Fruit fly (Drosophila melanogaster) whole organism, prepupa: Measurements from ENCODE around the gene yl.
A peak's percentile ranks its signal among the peaks of the same experiment; 100 is the strongest.

Experiments
- Blimp-1 ChIP-seq: fragments of 200-800 bp; sonication (Bioruptor generic); optimal IDR thresholded peaks from 3 replicates; lab custom pipeline; 2017; ENCODE audit warnings: missing biosample characterization, missing genetic modification characterization, mild to moderate bottlenecking, moderate library complexity, missing genetic modification reagents
- CG10631 ChIP-seq: fragments of 200-800 bp; sonication (Bioruptor generic); optimal IDR thresholded peaks from 2 replicates; lab custom pipeline; 2016; ENCODE audit warnings: missing biosample characterization, missing genetic modification characterization
- CG11762 ChIP-seq: fragments of 200-800 bp; sonication (Bioruptor generic); optimal IDR thresholded peaks from 3 replicates; lab custom pipeline; 2016; ENCODE audit warnings: missing biosample characterization, missing genetic modification characterization; ENCODE audit not compliant: insufficient read depth
- CG15336 ChIP-seq: fragments of 200-800 bp; sonication (Bioruptor generic); IDR thresholded peaks from 2 replicates; pipeline ENCODE4 v1.3.6; 2022; ENCODE audit warnings: missing biosample characterization, missing genetic modification characterization
- CG1621 ChIP-seq: fragments of 200-800 bp; sonication (Bioruptor generic); optimal IDR thresholded peaks from 3 replicates; lab custom pipeline; 2018; ENCODE audit warnings: missing biosample characterization, mild to moderate bottlenecking, missing genetic modification characterization
- CG16779 ChIP-seq: fragments of 200-800 bp; sonication (Bioruptor generic); optimal IDR thresholded peaks from 3 replicates; lab custom pipeline; 2017; ENCODE audit warnings: missing biosample characterization, mild to moderate bottlenecking, missing genetic modification characterization
- CG3032 ChIP-seq: fragments of 200-800 bp; optimal IDR thresholded peaks from 2 replicates; lab custom pipeline; 2019; ENCODE audit warnings: missing biosample characterization, mild to moderate bottlenecking, missing genetic modification characterization, moderate library complexity
- CG31627 ChIP-seq: fragments of 200-800 bp; sonication (Bioruptor generic); optimal IDR thresholded peaks from 3 replicates; lab custom pipeline; 2016; ENCODE audit warnings: missing biosample characterization, missing genetic modification characterization
- CG32006 ChIP-seq: fragments of 200-800 bp; sonication (Bioruptor generic); optimal IDR thresholded peaks from 3 replicates; lab custom pipeline; 2017; ENCODE audit warnings: missing biosample characterization, mild to moderate bottlenecking, missing genetic modification characterization
- CG34406 ChIP-seq: fragments of 200-800 bp; sonication (Bioruptor generic); optimal IDR thresholded peaks from 3 replicates; lab custom pipeline; 2016; ENCODE audit warnings: missing biosample characterization, missing genetic modification characterization
- CG3919 ChIP-seq: fragments of 200-800 bp; sonication (Bioruptor generic); optimal IDR thresholded peaks from 3 replicates; lab custom pipeline; 2016; ENCODE audit warnings: missing biosample characterization, missing genetic modification characterization
- CG4318 ChIP-seq: fragments of 200-800 bp; sonication (Bioruptor generic); optimal IDR thresholded peaks from 3 replicates; lab custom pipeline; 2017; ENCODE audit warnings: missing biosample characterization, mild to moderate bottlenecking, missing genetic modification characterization
- CG6163 ChIP-seq: fragments of 200-800 bp; sonication (Bioruptor generic); IDR thresholded peaks from 3 replicates; pipeline ENCODE4 v1.3.6; 2022; ENCODE audit warnings: missing biosample characterization, missing genetic modification characterization
- CG6276 ChIP-seq: fragments of 200-800 bp; sonication (Bioruptor generic); optimal IDR thresholded peaks from 2 replicates; lab custom pipeline; 2017; ENCODE audit warnings: missing biosample characterization, mild to moderate bottlenecking, missing genetic modification characterization
- CG6792 ChIP-seq: fragments of 200-800 bp; sonication (Bioruptor generic); optimal IDR thresholded peaks from 3 replicates; lab custom pipeline; 2016; ENCODE audit warnings: missing biosample characterization, missing genetic modification characterization
- CG6808 ChIP-seq: fragments of 200-800 bp; sonication (Bioruptor generic); optimal IDR thresholded peaks from 3 replicates; lab custom pipeline; 2017; ENCODE audit warnings: missing biosample characterization, missing genetic modification characterization, mild to moderate bottlenecking, moderate library complexity, missing genetic modification reagents
- CG6854 ChIP-seq: fragments of 200-800 bp; sonication (Bioruptor generic); optimal IDR thresholded peaks from 2 replicates; lab custom pipeline; 2017; ENCODE audit warnings: missing biosample characterization, mild to moderate bottlenecking, missing genetic modification characterization
- CG7368 ChIP-seq: fragments of 200-800 bp; sonication (Bioruptor generic); optimal IDR thresholded peaks from 3 replicates; lab custom pipeline; 2016; ENCODE audit warnings: missing biosample characterization, missing genetic modification characterization
- CG8119 ChIP-seq: fragments of 200-800 bp; sonication (Bioruptor generic); IDR thresholded peaks from 3 replicates; pipeline ENCODE4 v1.3.6; 2022; ENCODE audit warnings: missing biosample characterization, missing genetic modification characterization
- Eip75B ChIP-seq: fragments of 200-800 bp; sonication (Bioruptor generic); optimal IDR thresholded peaks from 3 replicates; lab custom pipeline; 2016; ENCODE audit warnings: missing biosample characterization, missing genetic modification characterization
- Eip78C ChIP-seq: fragments of 200-800 bp; sonication (Bioruptor generic); peaks from one replicate; lab custom pipeline; 2016; ENCODE audit warnings: missing biosample characterization, missing genetic modification characterization
- Eip93F ChIP-seq: fragments of 200-800 bp; sonication (Bioruptor generic); optimal IDR thresholded peaks from 2 replicates; lab custom pipeline; 2016; ENCODE audit warnings: missing biosample characterization, mild to moderate bottlenecking, missing genetic modification characterization
- Ets96B ChIP-seq: fragments of 200-800 bp; optimal IDR thresholded peaks from 2 replicates; lab custom pipeline; 2019; ENCODE audit warnings: missing biosample characterization, mild to moderate bottlenecking, missing genetic modification characterization, moderate library complexity
- Gug ChIP-seq: fragments of 200-800 bp; sonication (Bioruptor generic); IDR thresholded peaks from 2 replicates; pipeline ENCODE4 v1.3.6; 2022; ENCODE audit warnings: missing biosample characterization, missing genetic modification characterization
- Hr38 ChIP-seq: sonication (Bioruptor generic); optimal IDR thresholded peaks from 2 replicates; lab custom pipeline; 2016; ENCODE audit warnings: missing biosample characterization, missing genetic modification characterization
- Hr39 ChIP-seq: fragments of 200-800 bp; sonication (Bioruptor generic); optimal IDR thresholded peaks from 2 replicates; lab custom pipeline; 2016; ENCODE audit warnings: missing biosample characterization, missing genetic modification characterization
- Hr4 ChIP-seq: fragments of 200-800 bp; sonication (Bioruptor generic); optimal IDR thresholded peaks from 3 replicates; lab custom pipeline; 2016; ENCODE audit warnings: missing biosample characterization, missing genetic modification characterization
- Met ChIP-seq: fragments of 200-800 bp; sonication (Bioruptor generic); optimal IDR thresholded peaks from 3 replicates; lab custom pipeline; 2016; ENCODE audit warnings: missing biosample characterization, missing genetic modification characterization
- OdsH ChIP-seq: fragments of 200-800 bp; sonication (Bioruptor generic); optimal IDR thresholded peaks from 3 replicates; lab custom pipeline; 2016; ENCODE audit warnings: missing biosample characterization, missing genetic modification characterization
- Smox ChIP-seq: fragments of 200-800 bp; sonication (Bioruptor generic); optimal IDR thresholded peaks from 3 replicates; lab custom pipeline; 2016; ENCODE audit warnings: missing biosample characterization, missing genetic modification characterization
- Sox102F ChIP-seq: fragments of 200-800 bp; sonication (Bioruptor generic); optimal IDR thresholded peaks from 2 replicates; lab custom pipeline; 2016; ENCODE audit warnings: missing biosample characterization, mild to moderate bottlenecking, missing genetic modification characterization
- Sox14 ChIP-seq: fragments of 200-800 bp; sonication (Bioruptor generic); optimal IDR thresholded peaks from 3 replicates; lab custom pipeline; 2016; ENCODE audit warnings: missing biosample characterization, missing genetic modification characterization
- achi ChIP-seq: fragments of 200-800 bp; sonication (Bioruptor generic); optimal IDR thresholded peaks from 3 replicates; lab custom pipeline; 2016; ENCODE audit warnings: missing biosample characterization, missing genetic modification characterization
- acj6 ChIP-seq: fragments of 200-800 bp; sonication (Bioruptor generic); optimal IDR thresholded peaks from 3 replicates; lab custom pipeline; 2016; ENCODE audit warnings: missing biosample characterization, missing genetic modification characterization
- cyc ChIP-seq: fragments of 200-800 bp; sonication (Bioruptor generic); optimal IDR thresholded peaks from 3 replicates; lab custom pipeline; 2016; ENCODE audit warnings: missing biosample characterization, missing genetic modification characterization
- dsx ChIP-seq: fragments of 200-800 bp; optimal IDR thresholded peaks from 3 replicates; lab custom pipeline; 2019; ENCODE audit warnings: missing biosample characterization, mild to moderate bottlenecking, missing genetic modification characterization, moderate library complexity; ENCODE audit not compliant: poor library complexity, severe bottlenecking
- esn ChIP-seq: fragments of 200-800 bp; sonication (Bioruptor generic); optimal IDR thresholded peaks from 2 replicates; lab custom pipeline; 2016; ENCODE audit warnings: missing biosample characterization, mild to moderate bottlenecking, missing genetic modification characterization, moderate library complexity
- fd85E ChIP-seq: fragments of 200-800 bp; sonication (Bioruptor generic); optimal IDR thresholded peaks from 3 replicates; lab custom pipeline; 2016; ENCODE audit warnings: missing biosample characterization, missing genetic modification characterization
- fkh ChIP-seq: fragments of 200-800 bp; sonication (Bioruptor generic); optimal IDR thresholded peaks from 3 replicates; lab custom pipeline; 2017; ENCODE audit warnings: missing biosample characterization, mild to moderate bottlenecking, missing genetic modification characterization, moderate library complexity
- lz ChIP-seq: fragments of 200-800 bp; sonication (Bioruptor generic); optimal IDR thresholded peaks from 3 replicates; lab custom pipeline; 2016; ENCODE audit warnings: missing biosample characterization, missing genetic modification characterization
- net ChIP-seq: fragments of 200-800 bp; sonication (Bioruptor generic); optimal IDR thresholded peaks from 3 replicates; lab custom pipeline; 2016; ENCODE audit warnings: missing biosample characterization, missing genetic modification characterization
- pdm3 ChIP-seq: fragments of 200-800 bp; sonication (Bioruptor generic); optimal IDR thresholded peaks from 3 replicates; lab custom pipeline; 2016; ENCODE audit warnings: missing biosample characterization, missing genetic modification characterization
- spab ChIP-seq: fragments of 200-800 bp; sonication (Bioruptor generic); optimal IDR thresholded peaks from 2 replicates; lab custom pipeline; 2017; ENCODE audit warnings: missing biosample characterization, mild to moderate bottlenecking, missing genetic modification characterization, missing genetic modification reagents
- ss ChIP-seq, 2 experiments: fragments of 200-800 bp; sonication (Bioruptor generic); optimal IDR thresholded peaks; 2 replicates in 1 of 2; 3 replicates in 1 of 2; lab custom pipeline; 2017 to 2018; ENCODE audit warnings: mild to moderate bottlenecking in 2 of 2, missing biosample characterization in 2 of 2, missing genetic modification characterization in 2 of 2, moderate library complexity in 1 of 2
- svp ChIP-seq: fragments of 200-800 bp; sonication (Bioruptor generic); peaks from one replicate; lab custom pipeline; 2016; ENCODE audit warnings: missing biosample characterization, missing genetic modification characterization
- topi ChIP-seq: fragments of 200-800 bp; sonication (Bioruptor generic); optimal IDR thresholded peaks from 3 replicates; lab custom pipeline; 2016; ENCODE audit warnings: missing biosample characterization, missing genetic modification characterization
- vri ChIP-seq: fragments of 200-800 bp; sonication (Bioruptor generic); optimal IDR thresholded peaks from 3 replicates; lab custom pipeline; 2016; ENCODE audit warnings: missing biosample characterization, mild to moderate bottlenecking, missing genetic modification characterization

Gene yl

dm6 chrX:14234468-14234867 is 41.5 kb downstream of the yl start:
- TF ChIP-seq Gug (no peak), Hr39 (GFP tag; lab: Kevin White, UChicago) (no peak), spab (GFP tag; lab: Kevin White, UChicago) (no peak), Eip75B (GFP tag; lab: Kevin White, UChicago) (no peak), CG32006 (GFP tag; lab: Kevin White, UChicago) (no peak), Smox (GFP tag; lab: Kevin White, UChicago) (no peak), CG6163 (GFP tag; lab: Robert Waterston, UW) (no peak), CG6792 (no peak), CG34406 (no peak), topi (GFP tag; lab: Kevin White, UChicago) (no peak), Eip93F (GFP tag; lab: Kevin White, UChicago) (no peak), vri (GFP tag; lab: Kevin White, UChicago) (no peak), esn (GFP tag; lab: Kevin White, UChicago) (no peak), CG7368 (no peak), Eip78C (GFP tag; lab: Kevin White, UChicago) (peak; percentile 13), CG6854 (peak; percentile 4)

- TF ChIP-seq Ets96B (tag; lab: Kevin White, UChicago), result peak; percentile 84
- TF ChIP-seq CG7368, result peak; percentile 84
- TF ChIP-seq OdsH (GFP tag; lab: Kevin White, UChicago), result peak; percentile 91
- peak; percentile 96 for TF ChIP-seq svp (GFP tag; lab: Kevin White, UChicago)
- peak; percentile 82 for TF ChIP-seq CG11762 (GFP tag; lab: Kevin White, UChicago)
- TF ChIP-seq CG6808 (GFP tag; lab: Kevin White, UChicago), result peak; percentile 81
- peak; percentile 93 for TF ChIP-seq CG10631 (GFP tag; lab: Kevin White, UChicago)
- TF ChIP-seq spab (GFP tag; lab: Kevin White, UChicago), result peak; percentile 73
- peak; percentile 94 for TF ChIP-seq topi (GFP tag; lab: Kevin White, UChicago)
- no peak for TF ChIP-seq fkh (GFP tag; lab: Kevin White, UChicago)
- TF ChIP-seq Hr4 (GFP tag; lab: Kevin White, UChicago), result peak; percentile 93
- TF ChIP-seq Sox102F (GFP tag; lab: Kevin White, UChicago), result peak; percentile 86
- TF ChIP-seq CG6276 (GFP tag; lab: Kevin White, UChicago), result peak; percentile 75
- peak; percentile 85 for TF ChIP-seq net (GFP tag; lab: Kevin White, UChicago)
- peak; percentile 77 for TF ChIP-seq Gug
- TF ChIP-seq CG16779 (tag; lab: Kevin White, UChicago), result no peak
- peak; percentile 92 for TF ChIP-seq CG3919 (GFP tag; lab: Kevin White, UChicago)
- TF ChIP-seq acj6 (GFP tag; lab: Kevin White, UChicago), result peak; percentile 94
- peak; percentile 94 for TF ChIP-seq CG31627 (GFP tag; lab: Kevin White, UChicago)
- TF ChIP-seq Met, result peak; percentile 91
- peak; percentile 84 for TF ChIP-seq CG6792
- no peak for TF ChIP-seq vri (GFP tag; lab: Kevin White, UChicago)
- peak; percentile 85 for TF ChIP-seq CG8119
- peak; percentile 90 for TF ChIP-seq CG32006 (GFP tag; lab: Kevin White, UChicago)
- TF ChIP-seq esn (GFP tag; lab: Kevin White, UChicago), result peak; percentile 93
- TF ChIP-seq CG1621 (tag; lab: Kevin White, UChicago), result peak; percentile 76
- TF ChIP-seq Eip75B (GFP tag; lab: Kevin White, UChicago), result peak; percentile 92
- peak; percentile 93 for TF ChIP-seq cyc
- TF ChIP-seq Eip93F (GFP tag; lab: Kevin White, UChicago), result peak; percentile 68
- TF ChIP-seq Hr38 (GFP tag; lab: Kevin White, UChicago), result peak; percentile 47
- TF ChIP-seq Sox14 (GFP tag; lab: Kevin White, UChicago), result peak; percentile 96
- TF ChIP-seq Blimp-1 (GFP tag; lab: Kevin White, UChicago), result peak; percentile 68
- peak; percentile 76 for TF ChIP-seq dsx (GFP tag; lab: Kevin White, UChicago)
- TF ChIP-seq CG3032, result peak; percentile 87
- TF ChIP-seq Eip78C (GFP tag; lab: Kevin White, UChicago), result peak; percentile 96
- TF ChIP-seq pdm3 (GFP tag; lab: Kevin White, UChicago), result peak; percentile 93
- peak; percentile 85 for TF ChIP-seq CG15336
- peak; percentile 88 for TF ChIP-seq achi (GFP tag; lab: Kevin White, UChicago)
- TF ChIP-seq CG4318 (GFP tag; lab: Kevin White, UChicago), result peak; percentile 85
- TF ChIP-seq lz (GFP tag; lab: Kevin White, UChicago), result peak; percentile 93
- TF ChIP-seq fd85E (GFP tag; lab: Kevin White, UChicago), result no peak
- TF ChIP-seq ss (GFP tag; optimal IDR thresholded peaks at IDR 0.05; lab: Kevin White, UChicago), result peak; percentile 67 to 82
- peak; percentile 52 for TF ChIP-seq CG6854
- peak; percentile 86 for TF ChIP-seq CG34406
Measured at dm6 chrX:14237873-14238394, 44.9 kb downstream of the yl start, which contains the start of the genes Fbxl4 and Dus2. Gene Fbxl4, minus strand, starts transcription at chrX:14237923. Gene Dus2, plus strand, starts transcription at chrX:14237988.
